Worm (Caenorhabditis elegans) whole organism, L1 larva: ENCODE measurements around the gene grk-2.

Experiments
- C34B4.2 ChIP-seq: sonication (generic microtip); optimal IDR thresholded peaks from 2 replicates; lab custom pipeline; 2017; ENCODE audit warnings: mild to moderate bottlenecking, missing genetic modification characterization, missing compliant biosample characterization
- Y116A8C.19 ChIP-seq: sonication (generic microtip); optimal IDR thresholded peaks from 2 replicates; lab custom pipeline; 2016; ENCODE audit warnings: missing compliant biosample characterization, missing genetic modification characterization, borderline replicate concordance
- aha-1 ChIP-seq: fragments of 150-350 bp; optimal IDR thresholded peaks from 2 replicates; lab custom pipeline; 2014; ENCODE audit warnings: missing biosample characterization, missing genetic modification characterization
- aly-2 ChIP-seq: fragments of 150-350 bp; optimal IDR thresholded peaks from 2 replicates; lab custom pipeline; 2014; ENCODE audit warnings: missing biosample characterization, missing genetic modification characterization
- ama-1 ChIP-seq: fragments of 150-350 bp; optimal IDR thresholded peaks from 2 replicates; lab custom pipeline; 2014
- blmp-1 ChIP-seq: fragments of 150-350 bp; optimal IDR thresholded peaks from 2 replicates; lab custom pipeline; 2014; ENCODE audit warnings: missing biosample characterization, missing genetic modification characterization
- ceh-8 ChIP-seq: fragments of 200-800 bp; sonication (Bioruptor generic); optimal IDR thresholded peaks from 2 replicates; lab custom pipeline; 2018; ENCODE audit warnings: mild to moderate bottlenecking, missing genetic modification characterization, moderate library complexity, missing compliant biosample characterization
- ceh-90 ChIP-seq: sonication (generic microtip); optimal IDR thresholded peaks from 2 replicates; lab custom pipeline; 2016; ENCODE audit warnings: missing genetic modification characterization, missing compliant biosample characterization
- ces-1 ChIP-seq: fragments of 150-350 bp; optimal IDR thresholded peaks from 2 replicates; lab custom pipeline; 2014; ENCODE audit warnings: missing biosample characterization, missing genetic modification reagents, missing genetic modification characterization
- dsc-1 ChIP-seq: sonication (generic microtip); optimal IDR thresholded peaks from 2 replicates; lab custom pipeline; 2016; ENCODE audit warnings: mild to moderate bottlenecking, missing genetic modification characterization, missing compliant biosample characterization
- efl-1 ChIP-seq, 4 experiments: fragments of 150-350 bp; optimal IDR thresholded peaks in 3 of 4; peaks in 1 of 4; 1 replicate in 1 of 4; 2 replicates in 3 of 4; lab custom pipeline; 2014; ENCODE audit warnings: missing biosample characterization in 2 of 4, missing genetic modification characterization in 2 of 4, missing genetic modification reagents in 2 of 4
- efl-3 ChIP-seq: fragments of 200-800 bp; sonication (Bioruptor generic); optimal IDR thresholded peaks from 2 replicates; lab custom pipeline; 2018; ENCODE audit warnings: mild to moderate bottlenecking, missing genetic modification characterization, missing compliant biosample characterization
- egl-13 ChIP-seq: sonication (generic microtip); optimal IDR thresholded peaks from 2 replicates; lab custom pipeline; 2016; ENCODE audit warnings: missing genotype, missing genetic modification reagents, missing genetic modification characterization, missing compliant biosample characterization
- egl-27 ChIP-seq, 2 experiments: fragments of 150-350 bp in 1 of 2; sonication (generic microtip); optimal IDR thresholded peaks; 3 replicates each; lab custom pipeline; 2017 to 2018; ENCODE audit warnings: missing biosample characterization in 2 of 2, missing genetic modification characterization in 2 of 2, missing genetic modification reagents in 2 of 2
- elt-2 ChIP-seq: sonication (generic microtip); optimal IDR thresholded peaks from 2 replicates; lab custom pipeline; 2016; ENCODE audit warnings: missing genetic modification characterization, mild to moderate bottlenecking, inconsistent platforms, missing compliant biosample characterization, missing genetic modification reagents
- elt-3 ChIP-seq, 6 experiments: fragments of 150-350 bp in 1 of 6; sonication (generic microtip); optimal IDR thresholded peaks; 2 replicates each; lab custom pipeline; 2017 to 2018; ENCODE audit warnings: missing biosample characterization in 6 of 6, missing genetic modification characterization in 6 of 6, inconsistent platforms in 1 of 6
- ets-5 ChIP-seq: fragments of 200-800 bp; sonication (Bioruptor generic); IDR thresholded peaks from 2 replicates; pipeline ENCODE4 v1.3.6; 2022; ENCODE audit warnings: missing genetic modification characterization, missing compliant biosample characterization
- fos-1 ChIP-seq: fragments of 150-350 bp; optimal IDR thresholded peaks from 2 replicates; lab custom pipeline; 2014; ENCODE audit warnings: missing biosample characterization, missing genetic modification characterization
- grh-1 ChIP-seq: fragments of 200-800 bp; sonication (Bioruptor generic); IDR thresholded peaks from 2 replicates; pipeline ENCODE4 v1.3.6; 2022; ENCODE audit warnings: missing genetic modification reagents, missing genetic modification characterization, missing compliant biosample characterization
- hlh-17 ChIP-seq: fragments of 200-800 bp; sonication (Bioruptor generic); optimal IDR thresholded peaks from 2 replicates; lab custom pipeline; 2018; ENCODE audit warnings: missing genetic modification characterization, mild to moderate bottlenecking, missing compliant biosample characterization, moderate library complexity, borderline replicate concordance
- hlh-4 ChIP-seq: sonication (generic microtip); optimal IDR thresholded peaks from 2 replicates; lab custom pipeline; 2016; ENCODE audit warnings: mild to moderate bottlenecking, missing genetic modification characterization, missing compliant biosample characterization
- hpl-2 ChIP-seq: fragments of 150-350 bp; optimal IDR thresholded peaks from 2 replicates; lab custom pipeline; 2014; ENCODE audit warnings: missing biosample characterization, missing genetic modification reagents, missing genetic modification characterization
- irx-1 ChIP-seq: sonication (generic microtip); optimal IDR thresholded peaks from 2 replicates; lab custom pipeline; 2016; ENCODE audit warnings: missing genetic modification characterization, missing compliant biosample characterization
- jun-1 ChIP-seq: fragments of 150-350 bp; optimal IDR thresholded peaks from 2 replicates; lab custom pipeline; 2014; ENCODE audit warnings: missing biosample characterization, missing genetic modification reagents, missing genetic modification characterization
- lin-14 ChIP-seq: fragments of 200-800 bp; sonication (Bioruptor generic); optimal IDR thresholded peaks from 2 replicates; lab custom pipeline; 2018; ENCODE audit warnings: mild to moderate bottlenecking, missing genetic modification characterization, moderate library complexity, missing compliant biosample characterization
- lin-15B ChIP-seq: fragments of 150-350 bp; sonication (generic microtip); optimal IDR thresholded peaks from 3 replicates; lab custom pipeline; 2014; ENCODE audit warnings: missing biosample characterization, missing genetic modification characterization
- lir-3 ChIP-seq: sonication (generic microtip); optimal IDR thresholded peaks from 2 replicates; lab custom pipeline; 2016; ENCODE audit warnings: mild to moderate bottlenecking, missing genetic modification characterization, moderate library complexity, missing compliant biosample characterization; ENCODE audit not compliant: poor library complexity
- lsy-2 ChIP-seq, 2 experiments: fragments of 150-350 bp; optimal IDR thresholded peaks; 2 replicates each; lab custom pipeline; 2014; ENCODE audit warnings: missing biosample characterization in 2 of 2, missing genetic modification characterization in 2 of 2
- mdl-1 ChIP-seq, 2 experiments: fragments of 150-350 bp; optimal IDR thresholded peaks; 2 replicates each; lab custom pipeline; 2014 to 2017; ENCODE audit warnings: missing biosample characterization in 2 of 2, missing genetic modification characterization in 2 of 2, inconsistent platforms in 1 of 2
- mep-1 ChIP-seq: fragments of 150-350 bp; optimal IDR thresholded peaks from 2 replicates; lab custom pipeline; 2014; ENCODE audit warnings: missing biosample characterization, missing genetic modification characterization
- nhr-11 ChIP-seq: fragments of 150-350 bp; optimal IDR thresholded peaks from 2 replicates; lab custom pipeline; 2014; ENCODE audit warnings: missing biosample characterization, missing genetic modification characterization
- nhr-237 ChIP-seq: fragments of 150-350 bp; optimal IDR thresholded peaks from 2 replicates; lab custom pipeline; 2014; ENCODE audit warnings: missing biosample characterization, missing genetic modification characterization
- nhr-28 ChIP-seq: fragments of 150-350 bp; optimal IDR thresholded peaks from 2 replicates; lab custom pipeline; 2014; ENCODE audit warnings: missing biosample characterization, missing genetic modification characterization
- nhr-47 ChIP-seq: sonication (generic microtip); optimal IDR thresholded peaks from 2 replicates; lab custom pipeline; 2016; ENCODE audit warnings: mild to moderate bottlenecking, missing genetic modification characterization, moderate library complexity, missing compliant biosample characterization
- nhr-71 ChIP-seq: sonication (generic microtip); optimal IDR thresholded peaks from 2 replicates; lab custom pipeline; 2016; ENCODE audit warnings: mild to moderate bottlenecking, missing genetic modification characterization, moderate library complexity, missing compliant biosample characterization
- nhr-77 ChIP-seq: fragments of 150-350 bp; optimal IDR thresholded peaks from 2 replicates; lab custom pipeline; 2014; ENCODE audit warnings: missing biosample characterization, missing genetic modification characterization
- nhr-85 ChIP-seq: sonication (generic microtip); peaks from one replicate; lab custom pipeline; 2016; ENCODE audit warnings: missing genetic modification characterization, inconsistent platforms, missing compliant biosample characterization
- pag-3 ChIP-seq: sonication (generic microtip); optimal IDR thresholded peaks from 2 replicates; lab custom pipeline; 2017; ENCODE audit warnings: missing genetic modification characterization, mild to moderate bottlenecking, missing compliant biosample characterization, antibody characterized with exemption, borderline replicate concordance; ENCODE audit not compliant: insufficient read depth
- pax-3 ChIP-seq: fragments of 200-800 bp; sonication (Bioruptor generic); optimal IDR thresholded peaks from 2 replicates; lab custom pipeline; 2018; ENCODE audit warnings: mild to moderate bottlenecking, missing genetic modification characterization, moderate library complexity, missing compliant biosample characterization
- snpc-4 ChIP-seq: fragments of 150-350 bp; optimal IDR thresholded peaks from 2 replicates; lab custom pipeline; 2014; ENCODE audit warnings: missing biosample characterization, missing genetic modification characterization
- snu-23 ChIP-seq: sonication (generic microtip); optimal IDR thresholded peaks from 2 replicates; lab custom pipeline; 2016; ENCODE audit warnings: missing genetic modification characterization, missing compliant biosample characterization
- sptf-1 ChIP-seq: fragments of 150-350 bp; optimal IDR thresholded peaks from 2 replicates; lab custom pipeline; 2014; ENCODE audit warnings: missing biosample characterization, missing genetic modification characterization
- sup-37 ChIP-seq: fragments of 200-800 bp; sonication (Bioruptor generic); optimal IDR thresholded peaks from 2 replicates; lab custom pipeline; 2018; ENCODE audit warnings: mild to moderate bottlenecking, missing genetic modification characterization, missing compliant biosample characterization
- swsn-7 ChIP-seq: sonication (generic microtip); optimal IDR thresholded peaks from 2 replicates; lab custom pipeline; 2016; ENCODE audit warnings: missing genetic modification characterization, missing compliant biosample characterization
- tbx-2 ChIP-seq: sonication (generic microtip); optimal IDR thresholded peaks from 2 replicates; lab custom pipeline; 2016; ENCODE audit warnings: missing genetic modification characterization, missing compliant biosample characterization
- unc-130 ChIP-seq: fragments of 150-350 bp; optimal IDR thresholded peaks from 2 replicates; lab custom pipeline; 2017; ENCODE audit warnings: missing biosample characterization, missing genetic modification characterization, inconsistent platforms
- unc-30 ChIP-seq: sonication (generic microtip); optimal IDR thresholded peaks from 2 replicates; lab custom pipeline; 2017; ENCODE audit warnings: missing biosample characterization, missing genetic modification characterization
- unc-62 ChIP-seq: fragments of 150-350 bp; optimal IDR thresholded peaks from 2 replicates; lab custom pipeline; 2014; ENCODE audit warnings: missing biosample characterization, missing genetic modification reagents, missing genetic modification characterization
- unc-86 ChIP-seq: sonication (generic microtip); optimal IDR thresholded peaks from 2 replicates; lab custom pipeline; 2016; ENCODE audit warnings: missing genetic modification characterization, missing compliant biosample characterization
- unc-98 ChIP-seq: fragments of 200-800 bp; sonication (Bioruptor generic); IDR thresholded peaks from 2 replicates; pipeline ENCODE4 v1.3.6; 2022; ENCODE audit warnings: missing genetic modification characterization, missing compliant biosample characterization
- zag-1 ChIP-seq: fragments of 150-350 bp; optimal IDR thresholded peaks from 2 replicates; lab custom pipeline; 2014; ENCODE audit warnings: missing biosample characterization, missing genetic modification characterization
- zip-4 ChIP-seq: fragments of 200-800 bp; sonication (Bioruptor generic); optimal IDR thresholded peaks from 2 replicates; lab custom pipeline; 2018; ENCODE audit warnings: mild to moderate bottlenecking, missing genetic modification characterization, moderate library complexity, missing compliant biosample characterization

grk-2 gene

ce11 chrIII:640198-640803 is 35.6 kb upstream of the grk-2 start, which contains the start of the genes tag-266 and tag-267 (continued):
- no peak for TF ChIP-seq C34B4.2 (tag; lab: Kevin White, UChicago)
- TF ChIP-seq Y116A8C.19, result peak; percentile 3
- TF ChIP-seq zip-4 (GFP tag; lab: Kevin White, UChicago), result no peak
- TF ChIP-seq hlh-17 (GFP tag; lab: Kevin White, UChicago), result no peak
- no peak for TF ChIP-seq hlh-4 (tag; lab: Kevin White, UChicago)
- no peak for TF ChIP-seq sptf-1 (tag; lab: Kevin White, UChicago)
- TF ChIP-seq nhr-28, result no peak
- TF ChIP-seq hpl-2 (GFP tag; lab: Kevin White, UChicago), result no peak
- TF ChIP-seq elt-3 (tag; optimal IDR thresholded peaks at IDR 0.05; lab: Kevin White, UChicago), result no peak
- TF ChIP-seq zag-1, result peak; percentile 34
- peak; percentile 69 for TF ChIP-seq nhr-237
- peak; percentile 70 for TF ChIP-seq swsn-7 (tag; lab: Kevin White, UChicago)
- TF ChIP-seq irx-1, result peak; percentile 77
- TF ChIP-seq unc-98 (GFP tag; lab: Robert Waterston, UW), result peak; percentile 80
- peak; percentile 92 for TF ChIP-seq pax-3 (tag; lab: Kevin White, UChicago)
- no peak for TF ChIP-seq aha-1 (tag; lab: Kevin White, UChicago)
- TF ChIP-seq lir-3 (tag; lab: Kevin White, UChicago), result no peak
- peak; percentile 67 for TF ChIP-seq egl-13 (tag; lab: Kevin White, UChicago)
- TF ChIP-seq pag-3, result no peak
- peak; percentile 81 for TF ChIP-seq snu-23
- TF ChIP-seq nhr-77 (tag; lab: Kevin White, UChicago), result peak; percentile 59
- no peak for TF ChIP-seq efl-3 (GFP tag; lab: Kevin White, UChicago)
- peak; percentile 25 for TF ChIP-seq elt-2
- TF ChIP-seq blmp-1 (tag; lab: Kevin White, UChicago), result peak; percentile 18
- peak; percentile 55 for TF ChIP-seq fos-1 (tag; lab: Kevin White, UChicago)
- peak; percentile 61 to 83 for TF ChIP-seq lsy-2 (tag; optimal IDR thresholded peaks at IDR 0.05; lab: Kevin White, UChicago)
- TF ChIP-seq aly-2, result peak; percentile 49
- peak; percentile 77 for TF ChIP-seq mep-1
- TF ChIP-seq efl-1 (optimal IDR thresholded peaks at IDR 0.05; lab: Kevin White, UChicago), result peak; percentile 59 to 62
- TF ChIP-seq efl-1 (GFP tag; optimal IDR thresholded peaks at IDR 0.05 in 1 of 2; lab: Kevin White, UChicago), result peak; percentile 64 to 91
- TF ChIP-seq ces-1 (GFP tag; lab: Kevin White, UChicago), result no peak
- TF ChIP-seq nhr-11, result no peak
- TF ChIP-seq lin-14, result peak; percentile 91
- no peak for TF ChIP-seq sup-37
- peak; percentile 77 for TF ChIP-seq tbx-2 (tag; lab: Kevin White, UChicago)
- peak; percentile 49 for TF ChIP-seq dsc-1
- TF ChIP-seq ama-1 (lab: Kevin White, UChicago), result no peak
- TF ChIP-seq nhr-71 (tag; lab: Kevin White, UChicago), result peak; percentile 87
- TF ChIP-seq nhr-85 (tag; lab: Kevin White, UChicago), result peak; percentile 86
- peak; percentile 13 for TF ChIP-seq ceh-8 (GFP tag; lab: Kevin White, UChicago)
- no peak for TF ChIP-seq unc-62 (GFP tag; lab: Kevin White, UChicago)
- no peak for TF ChIP-seq mdl-1 (tag; optimal IDR thresholded peaks at IDR 0.05; lab: Kevin White, UChicago)
- TF ChIP-seq jun-1, result peak; percentile 20
- TF ChIP-seq lin-15B (tag; lab: Kevin White, UChicago), result peak; percentile 40
- no peak for TF ChIP-seq egl-27 (tag; optimal IDR thresholded peaks at IDR 0.05; lab: Kevin White, UChicago)
- peak; percentile 47 for TF ChIP-seq unc-86 (tag; lab: Kevin White, UChicago)
- TF ChIP-seq grh-1 (GFP tag; lab: Robert Waterston, UW), result no peak
- peak; percentile 88 for TF ChIP-seq nhr-47
- peak; percentile 48 for TF ChIP-seq snpc-4 (tag; lab: Kevin White, UChicago)
- TF ChIP-seq unc-30 (tag; lab: Kevin White, UChicago), result no peak
- TF ChIP-seq ets-5 (GFP tag; lab: Robert Waterston, UW), result no peak
- peak; percentile 44 for TF ChIP-seq unc-130
- peak; percentile 66 for TF ChIP-seq ceh-90 (tag; lab: Kevin White, UChicago)
